Fruit fly (Drosophila melanogaster) whole organism, wandering third instar larva: ENCODE results near the gene CG43245.

Source experiments
- Abd-B ChIP-seq: fragments of >200 bp; optimal IDR thresholded peaks from 2 replicates; lab custom pipeline; 2017; ENCODE audit warnings: missing biosample characterization, missing genetic modification characterization
- CG9705 ChIP-seq: fragments of 200-800 bp; sonication (Bioruptor generic); optimal IDR thresholded peaks from 2 replicates; lab custom pipeline; 2018; ENCODE audit warnings: missing biosample characterization, mild to moderate bottlenecking, missing genetic modification characterization
- CrebA ChIP-seq: fragments of 200-800 bp; sonication (Bioruptor generic); optimal IDR thresholded peaks from 2 replicates; lab custom pipeline; 2016; ENCODE audit warnings: missing biosample characterization, mild to moderate bottlenecking, missing genetic modification characterization, borderline replicate concordance
- Dfd ChIP-seq: fragments of >200 bp; optimal IDR thresholded peaks from 2 replicates; lab custom pipeline; 2017; ENCODE audit warnings: missing biosample characterization, missing genetic modification characterization
- GATAd ChIP-seq: sonication (Bioruptor generic); optimal IDR thresholded peaks from 2 replicates; lab custom pipeline; 2016; ENCODE audit warnings: missing biosample characterization, missing genetic modification characterization
- HLH106 ChIP-seq: fragments of 200-800 bp; optimal IDR thresholded peaks from 3 replicates; lab custom pipeline; 2019; ENCODE audit warnings: missing biosample characterization, mild to moderate bottlenecking, missing genetic modification characterization, moderate library complexity
- Hnf4 ChIP-seq: fragments of 200-800 bp; sonication (Bioruptor generic); optimal IDR thresholded peaks from 2 replicates; lab custom pipeline; 2016; ENCODE audit warnings: missing biosample characterization, mild to moderate bottlenecking, missing genetic modification characterization
- Hr78 ChIP-seq: fragments of >200 bp; optimal IDR thresholded peaks from 2 replicates; lab custom pipeline; 2017; ENCODE audit warnings: missing biosample characterization, missing genetic modification characterization
- Mio ChIP-seq: sonication (Bioruptor generic); optimal IDR thresholded peaks from 2 replicates; lab custom pipeline; 2016; ENCODE audit warnings: missing biosample characterization, missing genetic modification characterization
- Myc ChIP-seq: fragments of >200 bp; optimal IDR thresholded peaks from 2 replicates; lab custom pipeline; 2017
- N ChIP-seq: fragments of >200 bp; optimal IDR thresholded peaks from 2 replicates; lab custom pipeline; 2018; ENCODE audit warnings: missing biosample characterization, missing external identifiers, missing genetic modification characterization
- OdsH ChIP-seq: fragments of 200-800 bp; sonication (Bioruptor generic); optimal IDR thresholded peaks from 2 replicates; lab custom pipeline; 2016; ENCODE audit warnings: missing biosample characterization, mild to moderate bottlenecking, missing genetic modification characterization
- Rel ChIP-seq, 2 experiments: fragments of 200-800 bp; sonication (Bioruptor generic) in 1 of 2; optimal IDR thresholded peaks; 2 replicates in 1 of 2; 3 replicates in 1 of 2; lab custom pipeline; 2016 to 2019; ENCODE audit warnings: mild to moderate bottlenecking in 2 of 2, missing biosample characterization in 2 of 2, missing genetic modification characterization in 2 of 2, moderate library complexity in 1 of 2
- Sp1 ChIP-seq: fragments of 200-800 bp; sonication (Bioruptor generic); optimal IDR thresholded peaks from 3 replicates; lab custom pipeline; 2019; ENCODE audit warnings: missing biosample characterization, mild to moderate bottlenecking, missing genetic modification characterization, moderate library complexity
- Vsx2 ChIP-seq: fragments of 200-300, 225-300 bp; sonication (Bioruptor generic); optimal IDR thresholded peaks from 2 replicates; lab custom pipeline; 2018; ENCODE audit warnings: missing biosample characterization, missing genetic modification characterization; ENCODE audit not compliant: partially characterized antibody
- br ChIP-seq: fragments of 200-800 bp; sonication (Bioruptor generic); optimal IDR thresholded peaks from 2 replicates; lab custom pipeline; 2016; ENCODE audit warnings: missing biosample characterization, missing genetic modification characterization
- dmrt93B ChIP-seq: fragments of 200-800 bp; sonication (Bioruptor generic); optimal IDR thresholded peaks from 2 replicates; lab custom pipeline; 2018; ENCODE audit warnings: missing biosample characterization, mild to moderate bottlenecking, missing genetic modification characterization
- dsf ChIP-seq: sonication (Bioruptor generic); optimal IDR thresholded peaks from 2 replicates; lab custom pipeline; 2016; ENCODE audit warnings: missing biosample characterization, missing genetic modification characterization, borderline replicate concordance
- ey ChIP-seq: fragments of 200-800 bp; sonication (Bioruptor generic); optimal IDR thresholded peaks from 2 replicates; lab custom pipeline; 2016; ENCODE audit warnings: missing biosample characterization, missing genetic modification characterization
- foxo ChIP-seq, 2 experiments: fragments of 200-800 bp; sonication (Bioruptor generic); optimal IDR thresholded peaks; 2 replicates in 1 of 2; 3 replicates in 1 of 2; lab custom pipeline; 2016 to 2017; ENCODE audit warnings: missing biosample characterization in 2 of 2, missing genetic modification characterization in 2 of 2
- fru ChIP-seq: fragments of 200-800 bp; sonication (Bioruptor generic); optimal IDR thresholded peaks from 3 replicates; lab custom pipeline; 2016; ENCODE audit warnings: missing biosample characterization, mild to moderate bottlenecking, missing genetic modification characterization
- h ChIP-seq: fragments of 200-800 bp; sonication (Bioruptor generic); optimal IDR thresholded peaks from 3 replicates; lab custom pipeline; 2016; ENCODE audit warnings: missing biosample characterization, mild to moderate bottlenecking, missing genetic modification characterization
- lola ChIP-seq: fragments of >200 bp; optimal IDR thresholded peaks from 2 replicates; lab custom pipeline; 2017; ENCODE audit warnings: missing biosample characterization, missing genetic modification characterization
- pan ChIP-seq: fragments of >200 bp; optimal IDR thresholded peaks from 2 replicates; lab custom pipeline; 2017
- psq ChIP-seq: fragments of 200-800 bp; sonication (Bioruptor generic); optimal IDR thresholded peaks from 3 replicates; lab custom pipeline; 2017; ENCODE audit warnings: missing biosample characterization, mild to moderate bottlenecking, missing genetic modification characterization, moderate library complexity
- rgr ChIP-seq: fragments of 200-800 bp; sonication (Bioruptor generic); optimal IDR thresholded peaks from 3 replicates; lab custom pipeline; 2016; ENCODE audit warnings: missing biosample characterization, mild to moderate bottlenecking, missing genetic modification characterization
- sage ChIP-seq: fragments of 200-800 bp; sonication (Bioruptor generic); optimal IDR thresholded peaks from 2 replicates; lab custom pipeline; 2016; ENCODE audit warnings: missing biosample characterization, mild to moderate bottlenecking, missing genetic modification characterization
- sv ChIP-seq: fragments of 200-800 bp; sonication (Bioruptor generic); optimal IDR thresholded peaks from 3 replicates; lab custom pipeline; 2016; ENCODE audit warnings: missing biosample characterization, missing genetic modification characterization
- woc ChIP-seq: sonication (Bioruptor generic); optimal IDR thresholded peaks from 2 replicates; lab custom pipeline; 2016; ENCODE audit warnings: missing biosample characterization, mild to moderate bottlenecking, missing genetic modification characterization

The CG43245 gene

dm6 chr3L:10779291-10779690 lies 7.6 kb downstream of the CG43245 start:
- TF ChIP-seq br (no peak), h (GFP tag; lab: Kevin White, UChicago) (no peak), Dfd (GFP tag; lab: Kevin White, UChicago) (peak; percentile 77), woc (no peak), sage (GFP tag; lab: Kevin White, UChicago) (no peak), CG9705 (GFP tag; lab: Kevin White, UChicago) (no peak)

dm6 chr3L:10781323-10781722 lies 9.6 kb downstream of the CG43245 start:
- no peak for TF ChIP-seq dmrt93B (GFP tag; lab: Kevin White, UChicago)
- no peak for TF ChIP-seq lola (GFP tag; lab: Kevin White, UChicago)
- no peak for TF ChIP-seq pan (lab: Kevin White, UChicago)
- no peak for TF ChIP-seq CG9705 (GFP tag; lab: Kevin White, UChicago)
- no peak for TF ChIP-seq Dfd (GFP tag; lab: Kevin White, UChicago)
- TF ChIP-seq Vsx2 (GFP tag; lab: Kevin White, UChicago) = no peak
- TF ChIP-seq Hr78 (GFP tag; lab: Kevin White, UChicago) = no peak
- TF ChIP-seq h (GFP tag; lab: Kevin White, UChicago) = no peak
- TF ChIP-seq Sp1 = no peak
- TF ChIP-seq GATAd (GFP tag; lab: Kevin White, UChicago) = no peak
- no peak for TF ChIP-seq Myc (lab: Kevin White, UChicago)

dm6 chr3L:10783015-10783675 lies 11.4 kb downstream of the CG43245 start:
- TF ChIP-seq fru (GFP tag; lab: Kevin White, UChicago) (peak; percentile 4), sv (peak; percentile 20), br (no peak)

- TF ChIP-seq dmrt93B (GFP tag; lab: Kevin White, UChicago) (peak; percentile 51), sv (no peak), GATAd (GFP tag; lab: Kevin White, UChicago) (no peak), N (GFP tag; lab: Kevin White, UChicago) (no peak), Hnf4 (GFP tag; lab: Kevin White, UChicago) (peak; percentile 5), OdsH (GFP tag; lab: Kevin White, UChicago) (peak; percentile 40), fru (GFP tag; lab: Kevin White, UChicago) (peak; percentile 48), psq (GFP tag; lab: Kevin White, UChicago) (peak; percentile 63), rgr (GFP tag; lab: Kevin White, UChicago) (peak; percentile 55), Sp1 (peak; percentile 75), ey (no peak), dsf (no peak), HLH106 (tag; lab: Kevin White, UChicago) (peak; percentile 43), Rel (GFP tag; optimal IDR thresholded peaks at IDR 0.05; lab: Kevin White, UChicago) (no peak), Rel (tag; optimal IDR thresholded peaks at IDR 0.05; lab: Kevin White, UChicago) (no peak), Dfd (GFP tag; lab: Kevin White, UChicago) (no peak), CrebA (GFP tag; lab: Kevin White, UChicago) (no peak), Hr78 (GFP tag; lab: Kevin White, UChicago) (no peak), Mio (GFP tag; lab: Kevin White, UChicago) (no peak), sage (GFP tag; lab: Kevin White, UChicago) (no peak), foxo (GFP tag; optimal IDR thresholded peaks at IDR 0.05; lab: Kevin White, UChicago) (peak in 1 of 2 experiments; percentile 62), h (GFP tag; lab: Kevin White, UChicago) (peak; percentile 6), Abd-B (no peak)
Observed at dm6 chr3L:10784566-10785003, 12.9 kb downstream of the CG43245 start.

dm6 chr3L:10785988-10786706 lies 14.4 kb downstream of the CG43245 start:
- TF ChIP-seq fru (GFP tag; lab: Kevin White, UChicago) (peak; percentile 44), woc (peak; percentile 53), foxo (GFP tag; optimal IDR thresholded peaks at IDR 0.05; lab: Kevin White, UChicago) (peak in 1 of 2 experiments; percentile 31), ey (no peak), dmrt93B (GFP tag; lab: Kevin White, UChicago) (peak; percentile 9), psq (GFP tag; lab: Kevin White, UChicago) (peak; percentile 62), rgr (GFP tag; lab: Kevin White, UChicago) (peak; percentile 25), Sp1 (peak; percentile 55), lola (GFP tag; lab: Kevin White, UChicago) (no peak), Myc (lab: Kevin White, UChicago) (no peak), HLH106 (tag; lab: Kevin White, UChicago) (peak; percentile 46), h (GFP tag; lab: Kevin White, UChicago) (peak; percentile 17), OdsH (GFP tag; lab: Kevin White, UChicago) (peak; percentile 57)
